Worm (Caenorhabditis elegans): Measurements from ENCODE around the gene F13H8.6.
A peak's percentile ranks its signal among the peaks of the same experiment; 100 is the strongest.

F13H8.6 gene

ce11 chrII:6303209-6303740 is 16.5 kb upstream of the F13H8.6 start, which contains the start of gene C29F5.1 (continued):
- peak in 1 of 2 experiments; percentile 0 for TF ChIP-seq mdl-1 (tag; optimal IDR thresholded peaks at IDR 0.05)
- no peak for TF ChIP-seq sptf-1 (tag; optimal IDR thresholded peaks at IDR 0.05)
- TF ChIP-seq lir-3 (tag; optimal IDR thresholded peaks at IDR 0.05; ENCODE audit: poor library complexity) = no peak
- TF ChIP-seq irx-1 (tag; optimal IDR thresholded peaks at IDR 0.05) = no peak
- no peak for TF ChIP-seq unc-98 (GFP tag; IDR thresholded peaks at IDR 0.05)
- TF ChIP-seq C04F5.9 (tag; optimal IDR thresholded peaks at IDR 0.05) = no peak
- TF ChIP-seq nhr-71 (tag; optimal IDR thresholded peaks at IDR 0.05) = peak; percentile 43
- no peak for TF ChIP-seq pax-3 (tag; optimal IDR thresholded peaks at IDR 0.05)
- TF ChIP-seq tbx-2 (tag; optimal IDR thresholded peaks at IDR 0.05) = no peak
- no peak for TF ChIP-seq nhr-11 (tag; optimal IDR thresholded peaks at IDR 0.05)
- TF ChIP-seq nhr-77 (tag; optimal IDR thresholded peaks at IDR 0.05) = no peak
- no peak for TF ChIP-seq hpl-2 (GFP tag; optimal IDR thresholded peaks at IDR 0.05)
- TF ChIP-seq snu-23 (GFP tag; optimal IDR thresholded peaks at IDR 0.05) = peak; percentile 20
- no peak for TF ChIP-seq nhr-90 (tag; optimal IDR thresholded peaks at IDR 0.05; ENCODE audit: poor library complexity)
- TF ChIP-seq ztf-11 (tag; optimal IDR thresholded peaks at IDR 0.05) = no peak
- TF ChIP-seq Y116A8C.19 (tag; optimal IDR thresholded peaks at IDR 0.05; ENCODE audit: borderline replicate concordance) = no peak
- no peak for TF ChIP-seq snpc-4 (tag; optimal IDR thresholded peaks at IDR 0.05)
- TF ChIP-seq ztf-4 (tag; optimal IDR thresholded peaks at IDR 0.05) = no peak
- no peak for TF ChIP-seq mep-1 (tag; optimal IDR thresholded peaks at IDR 0.05)
- TF ChIP-seq lsy-2 (tag; optimal IDR thresholded peaks at IDR 0.05) = peak in 1 of 2 experiments; percentile 2
- TF ChIP-seq elt-3 (tag; optimal IDR thresholded peaks at IDR 0.05) = no peak
- no peak for TF ChIP-seq nhr-19 (GFP tag; conservative IDR thresholded peaks at IDR 0.05)

- TF ChIP-seq nhr-12 (tag; optimal IDR thresholded peaks at IDR 0.05) (no peak), zag-1 (tag; optimal IDR thresholded peaks at IDR 0.05) (no peak), nhr-85 (tag) (no peak), lin-39 (tag; optimal IDR thresholded peaks at IDR 0.05) (no peak), dsc-1 (tag; optimal IDR thresholded peaks at IDR 0.05) (peak; percentile 27), sptf-1 (tag; optimal IDR thresholded peaks at IDR 0.05) (no peak), ceh-8 (GFP tag; optimal IDR thresholded peaks at IDR 0.05) (no peak), dpl-1 (GFP tag; optimal IDR thresholded peaks at IDR 0.05) (no peak), F16B12.6 (tag; optimal IDR thresholded peaks at IDR 0.05) (no peak), nhr-84 (tag; optimal IDR thresholded peaks at IDR 0.05) (no peak), nhr-47 (tag; optimal IDR thresholded peaks at IDR 0.05) (no peak), lin-15B (tag; optimal IDR thresholded peaks at IDR 0.05) (no peak), fkh-8 (tag; optimal IDR thresholded peaks at IDR 0.05) (peak; percentile 51)
These were observed 7.5 kb upstream of the F13H8.6 start, which contains the start of gene mps-1 for ce11 chrII:6294261-6294660. TSS of gene mps-1 (minus strand) at chrII:6294361.

ce11 chrII:6292527-6292926 is 5.8 kb upstream of the F13H8.6 start, which contains the start of gene nyn-3:
TSS of gene nyn-3 (minus strand) at chrII:6292627.
- TF ChIP-seq fkh-4 (tag; optimal IDR thresholded peaks at IDR 0.05; ENCODE audit: borderline replicate concordance) (no peak), nhr-19 (GFP tag; conservative IDR thresholded peaks at IDR 0.05) (no peak), C34B4.2 (tag; optimal IDR thresholded peaks at IDR 0.05) (no peak), ets-5 (GFP tag; IDR thresholded peaks at IDR 0.05) (no peak), swsn-7 (tag; optimal IDR thresholded peaks at IDR 0.05) (no peak), tlp-1 (tag; optimal IDR thresholded peaks at IDR 0.05) (no peak), nhr-28 (tag; optimal IDR thresholded peaks at IDR 0.05) (no peak), unc-98 (GFP tag; IDR thresholded peaks at IDR 0.05) (no peak), unc-30 (tag; optimal IDR thresholded peaks at IDR 0.05) (no peak), ces-1 (GFP tag; optimal IDR thresholded peaks at IDR 0.05) (no peak), sptf-1 (tag; optimal IDR thresholded peaks at IDR 0.05) (no peak), lin-15B (tag; optimal IDR thresholded peaks at IDR 0.05) (no peak), ceh-90 (tag; optimal IDR thresholded peaks at IDR 0.05) (no peak), nhr-76 (tag; optimal IDR thresholded peaks at IDR 0.05) (no peak), ceh-88 (GFP tag; IDR thresholded peaks at IDR 0.05) (no peak), Y116A8C.19 (tag; optimal IDR thresholded peaks at IDR 0.05; ENCODE audit: borderline replicate concordance) (no peak), C04F5.9 (tag; optimal IDR thresholded peaks at IDR 0.05) (no peak)
